Worm (Caenorhabditis elegans): ENCODE results near the gene elpc-3.
"Not testable (repeated sequence)": the region's sequence is repeated elsewhere in the genome, so short reads cannot be mapped to it uniquely, and the experiment has no call there.

The elpc-3 gene

DNA sequence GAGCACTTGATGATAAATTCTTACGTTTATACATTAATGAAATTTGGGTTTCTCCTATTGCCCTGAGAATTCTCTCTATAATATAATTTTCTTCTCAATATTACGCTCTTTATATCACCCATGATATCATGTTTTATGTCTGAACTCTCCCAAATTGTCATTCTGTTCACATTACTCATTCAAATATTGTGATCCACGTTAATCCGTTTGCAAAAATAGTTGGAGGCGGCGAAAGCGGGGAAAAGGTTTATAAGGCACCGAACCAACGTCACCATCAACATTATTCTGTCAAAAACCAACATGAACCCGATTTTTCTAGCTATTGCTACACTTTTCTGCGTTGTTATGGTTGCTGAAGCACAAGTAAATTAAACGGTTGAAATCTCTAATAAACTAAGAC lies 28.4 kb downstream of the elpc-3 start, which contains the start of gene C27A7.8:
C27A7.8 (plus strand) TSS at position 301 of the 400 bp plus-strand sequence.
- TF ChIP-seq let-607 (tag; optimal IDR thresholded peaks at IDR 0.05) (no peak), Y79H2A.3 (GFP tag; conservative IDR thresholded peaks at IDR 0.05) (no peak), ceh-58 (GFP tag; IDR thresholded peaks at IDR 0.05) (no peak), F22D6.2 (tag; optimal IDR thresholded peaks at IDR 0.05) (no peak), athp-1 (tag; optimal IDR thresholded peaks at IDR 0.05) (no peak), aptf-2 (GFP tag; conservative IDR thresholded peaks at IDR 0.05) (no peak), ceh-100 (GFP tag; IDR thresholded peaks at IDR 0.05) (no peak), bed-2 (GFP tag; IDR thresholded peaks at IDR 0.05) (no peak), lin-54 (GFP tag; optimal IDR thresholded peaks at IDR 0.05) (no peak), K11D2.4 (GFP tag; IDR thresholded peaks at IDR 0.05) (no peak), F10E7.11 (tag; optimal IDR thresholded peaks at IDR 0.05) (no peak), mes-4 (tag; optimal IDR thresholded peaks at IDR 0.05) (no peak), F57A8.1 (GFP tag; optimal IDR thresholded peaks at IDR 0.05) (no peak), egrh-3 (GFP tag; IDR thresholded peaks at IDR 0.05) (no peak), ceh-40 (GFP tag; IDR thresholded peaks at IDR 0.05) (no peak)

DNA sequence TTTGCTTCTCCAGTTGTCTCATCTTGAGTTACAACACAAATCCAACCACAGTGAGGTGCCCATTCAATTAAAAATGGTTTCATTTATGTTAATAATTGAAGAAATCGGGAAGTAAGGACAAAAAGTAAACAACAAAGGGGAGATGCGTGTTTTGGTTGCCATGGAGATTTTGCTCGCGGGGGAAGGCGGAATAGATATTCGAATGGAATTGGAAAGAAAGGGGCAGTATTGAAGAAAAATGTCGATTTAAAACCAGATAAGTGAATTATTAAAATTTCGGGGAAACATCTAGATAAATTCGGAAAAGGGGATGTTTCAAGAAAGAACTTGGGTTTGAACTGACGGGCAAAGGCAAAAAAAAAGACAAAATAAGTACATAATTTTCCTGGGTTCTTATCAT lies 30.6 kb downstream of the elpc-3 start, which contains the start of gene che-11:
che-11 (minus strand) TSS at position 101 of the 400 bp plus-strand sequence.
- no peak for TF ChIP-seq lin-40 (tag; optimal IDR thresholded peaks at IDR 0.05)
- TF ChIP-seq athp-1 (tag; optimal IDR thresholded peaks at IDR 0.05): no peak
- no peak for TF ChIP-seq nfya-2 (GFP tag; IDR thresholded peaks at IDR 0.05)
- no peak for TF ChIP-seq Y53F4B.3 (GFP tag; IDR thresholded peaks at IDR 0.05)
- TF ChIP-seq mel-28 (tag; optimal IDR thresholded peaks at IDR 0.05; ENCODE audit: borderline replicate concordance): no peak
- no peak for TF ChIP-seq dpl-1 (GFP tag; optimal IDR thresholded peaks at IDR 0.05)
- no peak for TF ChIP-seq pha-4 (tag; optimal IDR thresholded peaks at IDR 0.05)
- no peak for TF ChIP-seq F52B5.7 (tag; optimal IDR thresholded peaks at IDR 0.05)

DNA sequence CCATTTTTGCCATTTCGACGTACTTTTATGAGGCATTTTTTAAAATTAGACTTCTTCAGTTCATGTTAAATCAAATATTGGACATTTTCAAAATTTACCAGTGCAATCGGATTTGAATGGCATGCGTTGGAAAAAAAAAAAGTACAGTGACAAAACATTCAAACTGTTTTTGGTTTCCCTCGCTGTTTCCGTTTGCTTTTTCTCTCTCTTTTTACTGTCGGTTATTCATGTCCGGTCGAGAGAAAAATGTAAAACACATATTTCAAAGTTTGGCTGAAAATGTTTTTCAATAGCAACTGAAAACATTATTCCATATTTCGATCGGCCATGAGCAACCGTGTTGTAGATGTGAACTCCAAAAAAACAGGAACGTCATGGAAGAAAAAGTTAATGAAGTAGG lies 40.6 kb downstream of the elpc-3 start, which contains the start of gene C27A7.3:
C27A7.3 (plus strand) TSS at position 301 of the 400 bp plus-strand sequence.
- TF ChIP-seq lin-26 (GFP tag; IDR thresholded peaks at IDR 0.05) (no peak), lir-1 (GFP tag; conservative IDR thresholded peaks at IDR 0.05) (no peak), attf-5 (GFP tag; optimal IDR thresholded peaks at IDR 0.05) (no peak), T07F8.4 (tag; optimal IDR thresholded peaks at IDR 0.05) (no peak), lsy-27 (tag; optimal IDR thresholded peaks at IDR 0.05; ENCODE audit: borderline replicate concordance, insufficient read depth) (no peak), ZK185.1 (tag; optimal IDR thresholded peaks at IDR 0.05; ENCODE audit: poor library complexity, severe bottlenecking) (no peak), repo-1 (tag; optimal IDR thresholded peaks at IDR 0.05) (no peak), egl-18 (GFP tag; IDR thresholded peaks at IDR 0.05) (no peak), him-1 (tag; optimal IDR thresholded peaks at IDR 0.05) (no peak)

DNA sequence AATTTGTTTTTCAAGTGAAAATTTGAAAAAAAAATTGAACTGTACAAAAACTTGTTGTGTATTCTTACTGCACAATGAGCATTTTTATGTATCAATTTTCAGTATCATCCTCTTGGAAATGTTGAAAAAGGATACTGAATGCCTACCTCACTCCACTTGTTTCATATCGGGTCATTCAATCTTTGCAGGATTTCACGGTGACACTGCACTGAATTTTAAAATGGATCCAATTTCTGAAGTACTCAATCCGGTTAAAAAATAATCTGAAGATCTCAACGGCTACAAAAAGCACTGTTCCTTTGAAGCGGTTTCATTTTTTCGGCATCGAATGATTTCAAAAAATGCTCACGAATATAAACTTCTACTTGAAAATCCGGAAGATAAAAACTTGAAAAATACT lies 43.3 kb downstream of the elpc-3 start:
- TF ChIP-seq bed-2 (GFP tag; IDR thresholded peaks at IDR 0.05) (no peak), F52B5.7 (tag; optimal IDR thresholded peaks at IDR 0.05) (no peak)

DNA sequence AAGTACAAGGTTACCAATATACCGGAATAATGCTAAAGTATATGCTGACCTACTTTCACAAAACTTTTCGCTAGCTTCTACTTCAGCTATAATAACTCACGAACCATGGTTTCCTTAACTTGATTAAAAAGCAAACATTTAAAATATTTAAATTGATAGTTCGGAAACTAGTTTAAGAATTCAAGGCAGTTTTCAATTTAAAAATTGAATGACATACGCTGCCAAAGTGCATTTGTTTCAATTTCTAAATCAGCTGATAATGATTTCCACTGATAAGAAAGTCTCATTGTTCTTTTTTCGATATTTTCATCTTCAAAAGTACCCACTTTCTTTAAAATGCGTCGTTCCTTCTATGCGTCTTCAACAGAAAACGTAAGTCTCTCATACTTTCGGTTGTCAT lies 50.1 kb downstream of the elpc-3 start, which contains the start of gene enpp-1:
enpp-1 (plus strand) TSS at position 301 of the 400 bp plus-strand sequence.
- not testable (repeated sequence) for TF ChIP-seq sdz-38 (tag; optimal IDR thresholded peaks at IDR 0.05); bed-2 (GFP tag; IDR thresholded peaks at IDR 0.05); ztf-22 (GFP tag; optimal IDR thresholded peaks at IDR 0.05)

Measured in whole organism, young adult.